Fruit fly (Drosophila melanogaster): ENCODE results near the gene CG13004.
A peak's percentile ranks its signal among the peaks of the same experiment; 100 is the strongest.

Gene CG13004

DNA sequence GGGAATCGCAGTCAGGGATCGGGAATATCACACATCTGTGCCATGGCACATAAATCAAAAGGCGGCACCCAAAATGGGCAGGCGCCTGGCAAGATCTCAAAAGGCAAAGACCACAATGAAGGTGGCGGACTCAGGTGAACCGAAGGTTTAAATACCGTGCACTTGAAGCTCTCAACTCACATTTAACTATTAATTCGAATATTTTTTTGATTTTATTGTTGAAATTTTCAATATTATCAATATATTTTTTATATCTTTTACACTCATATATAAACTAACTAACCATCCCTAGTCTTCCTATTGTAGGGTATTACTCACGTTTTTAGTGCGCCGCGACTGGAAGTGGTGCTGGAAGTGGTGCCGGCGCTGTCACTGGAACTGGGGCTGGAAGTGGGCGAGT lies 13.7 kb upstream of the CG13004 start (continued):
- TF ChIP-seq CG6791 (GFP tag; IDR thresholded peaks at IDR 0.05; ENCODE audit: partially characterized antibody) (no peak), ranshi (GFP tag; IDR thresholded peaks at IDR 0.05) (peak; percentile 16; the same call in 1 of the 2 replicates), Asciz (GFP tag; optimal IDR thresholded peaks at IDR 0.05) (no peak), phol (tag; optimal IDR thresholded peaks at IDR 0.05) (peak; percentile 40), zfh2 (GFP tag; optimal IDR thresholded peaks at IDR 0.05) (no peak), Sox102F (GFP tag; optimal IDR thresholded peaks at IDR 0.05) (peak; percentile 24), dmrt99B (tag; optimal IDR thresholded peaks at IDR 0.05) (peak; percentile 39), pita (GFP tag; optimal IDR thresholded peaks at IDR 0.05) (no peak), CG13424 (tag; optimal IDR thresholded peaks at IDR 0.05) (peak; percentile 12), Dad (GFP tag; optimal IDR thresholded peaks at IDR 0.05) (no peak), CG1233 (GFP tag; optimal IDR thresholded peaks at IDR 0.05) (no peak), dysf (GFP tag; IDR thresholded peaks at IDR 0.05) (0 out of 3 replicates have a peak, but pooled peaks have one; percentile 36), dpn (GFP tag; optimal IDR thresholded peaks at IDR 0.05) (no peak), Doc3 (GFP tag; IDR thresholded peaks at IDR 0.05; ENCODE audit: partially characterized antibody) (no peak), C15 (GFP tag; IDR thresholded peaks at IDR 0.05) (no peak), Side (GFP tag; optimal IDR thresholded peaks at IDR 0.05) (no peak), CG10274 (GFP tag; optimal IDR thresholded peaks at IDR 0.05) (peak; percentile 64), Bdp1 (GFP tag; optimal IDR thresholded peaks at IDR 0.05) (no peak), CG4730 (GFP tag; IDR thresholded peaks at IDR 0.05) (no peak), Optix (GFP tag; IDR thresholded peaks at IDR 0.05) (no peak), oc (tag; optimal IDR thresholded peaks at IDR 0.05) (no peak), az2 (GFP tag; optimal IDR thresholded peaks at IDR 0.05) (no peak), CG11247 (GFP tag; IDR thresholded peaks at IDR 0.05) (no peak), Dbx (GFP tag; IDR thresholded peaks at IDR 0.05) (no peak), aop (GFP tag; IDR thresholded peaks at IDR 0.05) (no peak), sqz (GFP tag; optimal IDR thresholded peaks at IDR 0.05) (no peak), CG7839 (tag; optimal IDR thresholded peaks at IDR 0.05) (peak; percentile 4), CG9215 (GFP tag; IDR thresholded peaks at IDR 0.05) (no peak), ssp (GFP tag; IDR thresholded peaks at IDR 0.05) (no peak), Opbp (GFP tag; IDR thresholded peaks at IDR 0.05; ENCODE audit: partially characterized antibody) (no peak), ewg (GFP tag; optimal IDR thresholded peaks at IDR 0.05) (no peak), Vsx1 (GFP tag; optimal IDR thresholded peaks at IDR 0.05) (no peak), CG2678 (tag; optimal IDR thresholded peaks at IDR 0.05) (no peak), bbx (GFP tag; IDR thresholded peaks at IDR 0.05; ENCODE audit: partially characterized antibody) (no peak)

DNA sequence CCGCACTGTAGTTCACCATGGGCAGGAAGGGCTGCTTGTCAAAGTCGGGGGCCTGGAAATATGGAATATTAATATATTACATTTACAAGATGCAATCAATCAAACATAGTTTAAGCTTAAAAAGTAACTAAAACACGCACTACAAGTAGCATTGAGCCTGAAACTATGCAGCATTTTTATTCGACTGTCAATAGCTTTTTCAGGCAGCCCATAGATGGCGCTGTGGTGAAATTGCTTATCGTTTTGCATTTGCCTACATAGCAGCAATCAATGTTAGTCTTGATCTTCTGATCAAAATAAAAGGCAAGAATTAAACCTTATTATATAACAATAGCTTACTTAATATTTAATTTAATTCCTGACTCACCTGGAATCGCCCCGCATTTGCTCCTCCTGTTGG lies 11.3 kb upstream of the CG13004 start:
- no peak for TF ChIP-seq CG9876 (GFP tag; optimal IDR thresholded peaks at IDR 0.05)
- no peak for TF ChIP-seq CG32772 (GFP tag; IDR thresholded peaks at IDR 0.05)
- peak; percentile 59 for TF ChIP-seq Med (GFP tag)
- TF ChIP-seq sens (GFP tag): peak; percentile 21
- no peak for TF ChIP-seq mam (GFP tag; optimal IDR thresholded peaks at IDR 0.05)
- peak in 1 of 2 experiments; percentile 68 for TF ChIP-seq Pdp1 (GFP tag; optimal IDR thresholded peaks at IDR 0.05)
- no peak for TF ChIP-seq kni (GFP tag; optimal IDR thresholded peaks at IDR 0.05)
- no peak for TF ChIP-seq lola (GFP tag; optimal IDR thresholded peaks at IDR 0.05)
- TF ChIP-seq gsb (GFP tag; IDR thresholded peaks at IDR 0.05): no peak
- peak; percentile 91 for TF ChIP-seq CTCF (GFP tag; optimal IDR thresholded peaks at IDR 0.05)
- no peak for TF ChIP-seq CG3995 (GFP tag; optimal IDR thresholded peaks at IDR 0.05)
- TF ChIP-seq YL-1 (GFP tag; optimal IDR thresholded peaks at IDR 0.05): no peak
- TF ChIP-seq CG10979 (tag; optimal IDR thresholded peaks at IDR 0.05): peak; percentile 99
- TF ChIP-seq Hr78 (GFP tag; optimal IDR thresholded peaks at IDR 0.05): no peak
- no peak for TF ChIP-seq Aef1 (GFP tag; IDR thresholded peaks at IDR 0.05)
- no peak for TF ChIP-seq Bgb (GFP tag; IDR thresholded peaks at IDR 0.05; ENCODE audit: partially characterized antibody)

Measured in whole organism, embryonic.